Worm (Caenorhabditis elegans) whole organism, young adult: ENCODE data around the gene degl-2.

Experiments
- D2030.7 ChIP-seq: fragments of 200-800 bp; sonication (Bioruptor generic); IDR thresholded peaks from 2 replicates; pipeline ENCODE4 v1.3.6; 2022; ENCODE audit warnings: missing genetic modification reagents, missing genetic modification characterization, missing compliant biosample characterization
- ama-1 ChIP-seq, 3 experiments: fragments of 150-350 bp in 1 of 3; sonication (generic microtip) in 2 of 3; optimal IDR thresholded peaks; 2 replicates each; lab custom pipeline; 2014 to 2018; ENCODE audit warnings: missing biosample characterization in 2 of 3, missing genetic modification characterization in 2 of 3, missing genetic modification reagents in 2 of 3
- ceh-79 ChIP-seq: sonication (generic microtip); optimal IDR thresholded peaks from 2 replicates; lab custom pipeline; 2017; ENCODE audit warnings: mild to moderate bottlenecking, missing genetic modification characterization, missing compliant biosample characterization
- dpff-1 ChIP-seq: sonication (generic microtip); optimal IDR thresholded peaks from 2 replicates; lab custom pipeline; 2017; ENCODE audit warnings: mild to moderate bottlenecking, missing genetic modification characterization, missing compliant biosample characterization
- rcor-1 ChIP-seq: fragments of 200-800 bp; sonication (Bioruptor generic); IDR thresholded peaks from 2 replicates; pipeline ENCODE4 v1.3.6; 2022; ENCODE audit warnings: missing genetic modification reagents, missing genetic modification characterization, missing compliant biosample characterization
- snpc-4 ChIP-seq, 5 experiments: fragments of 150-350 bp in 1 of 5; sonication (generic microtip) in 4 of 5; optimal IDR thresholded peaks; 2 replicates each; lab custom pipeline; 2014 to 2018; ENCODE audit warnings: missing genetic modification characterization in 5 of 5, missing biosample characterization in 3 of 5, antibody characterized with exemption in 2 of 5, mild to moderate bottlenecking in 2 of 5, missing compliant biosample characterization in 2 of 5, missing genotype in 2 of 5, moderate library complexity in 2 of 5, missing genetic modification reagents in 1 of 5
- unc-62 ChIP-seq: fragments of 150-350 bp; optimal IDR thresholded peaks from 2 replicates; lab custom pipeline; 2014; ENCODE audit warnings: missing biosample characterization, missing genetic modification reagents, missing genetic modification characterization
- ztf-6 ChIP-seq: fragments of 200-800 bp; sonication (Bioruptor generic); IDR thresholded peaks from 2 replicates; pipeline ENCODE4 v1.3.6; 2022; ENCODE audit warnings: missing genetic modification reagents, missing genetic modification characterization, missing compliant biosample characterization

ce11 chrIV:9614695-9615094, 28.6 kb upstream of the degl-2 start, which contains the start of gene elt-1:
- no peak for TF ChIP-seq unc-62 (GFP tag; lab: Kevin White, UChicago)
- no peak for TF ChIP-seq D2030.7 (GFP tag; lab: Robert Waterston, UW)
- no peak for TF ChIP-seq dpff-1 (tag; lab: Kevin White, UChicago)
- no peak for TF ChIP-seq ceh-79
- TF ChIP-seq rcor-1 (GFP tag; lab: Robert Waterston, UW): no peak
- no peak for TF ChIP-seq ama-1 (optimal IDR thresholded peaks at IDR 0.05; lab: Kevin White, UChicago)
- TF ChIP-seq ama-1 (GFP tag; optimal IDR thresholded peaks at IDR 0.05; lab: Kevin White, UChicago): no peak
- TF ChIP-seq ztf-6 (GFP tag; lab: Robert Waterston, UW): no peak
- no peak for TF ChIP-seq snpc-4 (GFP tag; optimal IDR thresholded peaks at IDR 0.05; lab: Kevin White, UChicago)
- TF ChIP-seq snpc-4 (tag; optimal IDR thresholded peaks at IDR 0.05; lab: Kevin White, UChicago): no peak
